Worm (Caenorhabditis elegans): ENCODE measurements around the gene nhr-187.

The nhr-187 gene

ce11 chrV:3855916-3856315 is 6.8 kb downstream of the nhr-187 start:
- TF ChIP-seq F26F4.8 (GFP tag; conservative IDR thresholded peaks at IDR 0.05) = no peak
- no peak for TF ChIP-seq tra-1 (GFP tag; IDR thresholded peaks at IDR 0.05)
- no peak for TF ChIP-seq daf-8 (GFP tag; IDR thresholded peaks at IDR 0.05)
- no peak for TF ChIP-seq zfp-3 (GFP tag; conservative IDR thresholded peaks at IDR 0.05)
- TF ChIP-seq nhr-11 (tag; optimal IDR thresholded peaks at IDR 0.05) = peak; percentile 8

ce11 chrV:3854847-3855246 is 7.9 kb downstream of the nhr-187 start, which contains the start of gene nhr-186:
Gene nhr-186, minus strand, starts transcription at chrV:3854947.
- no peak for TF ChIP-seq vab-7 (GFP tag; IDR thresholded peaks at IDR 0.05)
- TF ChIP-seq fkh-10 (GFP tag; optimal IDR thresholded peaks at IDR 0.05) = no peak
- no peak for TF ChIP-seq spr-3 (GFP tag; optimal IDR thresholded peaks at IDR 0.05)
- TF ChIP-seq set-16 (GFP tag; IDR thresholded peaks at IDR 0.05) = no peak

ce11 chrV:3851760-3852159 is 11.0 kb downstream of the nhr-187 start:
- TF ChIP-seq zfp-3 (GFP tag; conservative IDR thresholded peaks at IDR 0.05) (no peak), dmd-6 (GFP tag; IDR thresholded peaks at IDR 0.05) (peak; percentile 80), zag-1 (tag; optimal IDR thresholded peaks at IDR 0.05) (no peak), fkh-10 (GFP tag; optimal IDR thresholded peaks at IDR 0.05) (no peak), daf-19 (GFP tag; conservative IDR thresholded peaks at IDR 0.05) (no peak), aha-1 (tag) (no peak), T20F7.1 (GFP tag; optimal IDR thresholded peaks at IDR 0.05) (peak; percentile 14), F10B5.3 (tag; optimal IDR thresholded peaks at IDR 0.05) (no peak), lin-38 (GFP tag; IDR thresholded peaks at IDR 0.05) (no peak), pha-4 (GFP tag; IDR thresholded peaks at IDR 0.05) (no peak), pha-4 (tag; optimal IDR thresholded peaks at IDR 0.05) (no peak), ceh-62 (tag; optimal IDR thresholded peaks at IDR 0.05) (no peak), nhr-77 (tag; optimal IDR thresholded peaks at IDR 0.05) (peak; percentile 67), lin-39 (tag; optimal IDR thresholded peaks at IDR 0.05) (no peak), ZK337.2 (GFP tag; IDR thresholded peaks at IDR 0.05) (no peak), nhr-42 (GFP tag; IDR thresholded peaks at IDR 0.05) (no peak), hmg-1.1 (GFP tag; IDR thresholded peaks at IDR 0.05) (no peak), vab-7 (GFP tag; IDR thresholded peaks at IDR 0.05) (no peak), ztf-11 (tag; optimal IDR thresholded peaks at IDR 0.05) (no peak), daf-12 (tag; optimal IDR thresholded peaks at IDR 0.05) (no peak), madf-9 (GFP tag; conservative IDR thresholded peaks at IDR 0.05) (no peak), unc-39 (tag; optimal IDR thresholded peaks at IDR 0.05) (no peak), Y48G9A.11 (GFP tag; IDR thresholded peaks at IDR 0.05) (no peak), ceh-82 (tag; optimal IDR thresholded peaks at IDR 0.05) (no peak), unc-130 (GFP tag; optimal IDR thresholded peaks at IDR 0.05) (no peak), hif-1 (tag; optimal IDR thresholded peaks at IDR 0.05) (no peak), pqm-1 (tag; optimal IDR thresholded peaks at IDR 0.05) (peak; percentile 67), hlh-11 (tag; optimal IDR thresholded peaks at IDR 0.05) (no peak), ceh-28 (tag; optimal IDR thresholded peaks at IDR 0.05) (no peak), hlh-30 (tag; optimal IDR thresholded peaks at IDR 0.05; ENCODE audit: insufficient read depth) (peak; percentile 1), mep-1 (tag; optimal IDR thresholded peaks at IDR 0.05) (no peak), lin-29 (GFP tag; IDR thresholded peaks at IDR 0.05) (no peak), set-16 (GFP tag; IDR thresholded peaks at IDR 0.05) (no peak), duxl-1 (tag; optimal IDR thresholded peaks at IDR 0.05; ENCODE audit: poor library complexity) (no peak), spr-1 (tag; optimal IDR thresholded peaks at IDR 0.05) (no peak), nhr-28 (tag; optimal IDR thresholded peaks at IDR 0.05) (peak; percentile 86), ces-1 (GFP tag; optimal IDR thresholded peaks at IDR 0.05) (no peak), ZK546.5 (tag; optimal IDR thresholded peaks at IDR 0.05) (no peak)

Measured in whole organism, L4 larva.